Worm (Caenorhabditis elegans) whole organism, young adult: ENCODE measurements around the gene ptc-1.

ENCODE experiments used
- C06A6.2 ChIP-seq: fragments of 200-800 bp; sonication (Bioruptor generic); conservative IDR thresholded peaks from 2 replicates; pipeline ENCODE4 v1.3.6; 2022; ENCODE audit warnings: missing genetic modification characterization, missing compliant biosample characterization
- F10E7.11 ChIP-seq: sonication (generic microtip); optimal IDR thresholded peaks from 2 replicates; lab custom pipeline; 2017; ENCODE audit warnings: mild to moderate bottlenecking, missing genetic modification characterization, moderate library complexity, missing compliant biosample characterization
- F33H1.4 ChIP-seq: fragments of 200-800 bp; sonication (Bioruptor generic); IDR thresholded peaks from 2 replicates; pipeline ENCODE4 v1.3.6; 2022; ENCODE audit warnings: missing genetic modification reagents, missing genetic modification characterization, missing compliant biosample characterization
- F55B11.4 ChIP-seq: sonication (generic microtip); optimal IDR thresholded peaks from 2 replicates; lab custom pipeline; 2016; ENCODE audit warnings: missing compliant biosample characterization, missing genetic modification characterization, borderline replicate concordance; ENCODE audit not compliant: insufficient read depth
- K12H6.12 ChIP-seq: fragments of 200-800 bp; sonication (Bioruptor generic); optimal IDR thresholded peaks from 2 replicates; lab custom pipeline; 2018; ENCODE audit warnings: mild to moderate bottlenecking, missing genetic modification characterization, missing compliant biosample characterization
- T07F8.4 ChIP-seq: sonication (generic microtip); optimal IDR thresholded peaks from 2 replicates; lab custom pipeline; 2016; ENCODE audit warnings: mild to moderate bottlenecking, missing genetic modification characterization, moderate library complexity, missing compliant biosample characterization
- Y53F4B.3 ChIP-seq: fragments of 200-800 bp; sonication (Bioruptor generic); IDR thresholded peaks from 2 replicates; pipeline ENCODE4 v1.3.6; 2022; ENCODE audit warnings: missing genetic modification reagents, missing genetic modification characterization, missing compliant biosample characterization
- Y56A3A.18 ChIP-seq: fragments of 200-800 bp; sonication (Bioruptor generic); IDR thresholded peaks from 2 replicates; pipeline ENCODE4 v1.3.6; 2022; ENCODE audit warnings: missing genetic modification reagents, missing genetic modification characterization, missing compliant biosample characterization
- Y67H2A.10 ChIP-seq: fragments of 200-800 bp; sonication (Bioruptor generic); conservative IDR thresholded peaks from 2 replicates; pipeline ENCODE4 v1.3.6; 2022; ENCODE audit warnings: missing genetic modification reagents, missing genetic modification characterization, missing compliant biosample characterization
- Y79H2A.3 ChIP-seq: fragments of 200-800 bp; sonication (Bioruptor generic); conservative IDR thresholded peaks from 2 replicates; pipeline ENCODE4 v1.3.6; 2022; ENCODE audit warnings: missing genetic modification reagents, missing genetic modification characterization, missing compliant biosample characterization
- Y95B8A.8 ChIP-seq: fragments of 200-800 bp; sonication (Bioruptor generic); IDR thresholded peaks from 2 replicates; pipeline ENCODE4 v1.3.6; 2022; ENCODE audit warnings: missing genetic modification reagents, missing genetic modification characterization, missing compliant biosample characterization
- akir-1 ChIP-seq: fragments of 200-800 bp; sonication (Bioruptor generic); optimal IDR thresholded peaks from 2 replicates; lab custom pipeline; 2018; ENCODE audit warnings: mild to moderate bottlenecking, missing genetic modification characterization, moderate library complexity, missing compliant biosample characterization
- attf-3 ChIP-seq: fragments of 200-800 bp; sonication (Bioruptor generic); conservative IDR thresholded peaks from 2 replicates; pipeline ENCODE4 v1.3.6; 2022; ENCODE audit warnings: missing genetic modification reagents, missing genetic modification characterization, missing compliant biosample characterization
- attf-5 ChIP-seq: fragments of 200-800 bp; sonication (Bioruptor generic); optimal IDR thresholded peaks from 2 replicates; lab custom pipeline; 2018; ENCODE audit warnings: mild to moderate bottlenecking, missing genetic modification characterization, missing compliant biosample characterization
- attf-6 ChIP-seq: fragments of 200-800 bp; sonication (Bioruptor generic); IDR thresholded peaks from 2 replicates; pipeline ENCODE4 v1.3.6; 2022; ENCODE audit warnings: missing genetic modification reagents, missing genetic modification characterization, missing compliant biosample characterization
- ccch-3 ChIP-seq: fragments of 200-800 bp; sonication (Bioruptor generic); optimal IDR thresholded peaks from 2 replicates; lab custom pipeline; 2018; ENCODE audit warnings: mild to moderate bottlenecking, missing genetic modification characterization, missing compliant biosample characterization
- ceh-79 ChIP-seq: sonication (generic microtip); optimal IDR thresholded peaks from 2 replicates; lab custom pipeline; 2017; ENCODE audit warnings: mild to moderate bottlenecking, missing genetic modification characterization, missing compliant biosample characterization
- ceh-91 ChIP-seq: fragments of 200-800 bp; sonication (Bioruptor generic); IDR thresholded peaks from 2 replicates; pipeline ENCODE4 v1.3.6; 2022; ENCODE audit warnings: missing genetic modification reagents, missing genetic modification characterization, missing compliant biosample characterization
- chd-7 ChIP-seq: sonication (generic microtip); optimal IDR thresholded peaks from 2 replicates; lab custom pipeline; 2016; ENCODE audit warnings: mild to moderate bottlenecking, missing genetic modification characterization, moderate library complexity, missing compliant biosample characterization
- die-1 ChIP-seq: sonication (generic microtip); optimal IDR thresholded peaks from 2 replicates; lab custom pipeline; 2016; ENCODE audit warnings: missing genotype, mild to moderate bottlenecking, missing genetic modification characterization, missing compliant biosample characterization
- dpff-1 ChIP-seq: sonication (generic microtip); optimal IDR thresholded peaks from 2 replicates; lab custom pipeline; 2017; ENCODE audit warnings: mild to moderate bottlenecking, missing genetic modification characterization, missing compliant biosample characterization
- dpl-1 ChIP-seq: fragments of 150-350 bp; optimal IDR thresholded peaks from 2 replicates; lab custom pipeline; 2014; ENCODE audit warnings: missing biosample characterization, missing genetic modification reagents, missing genetic modification characterization
- efl-1 ChIP-seq: fragments of 150-350 bp; optimal IDR thresholded peaks from 2 replicates; lab custom pipeline; 2014; ENCODE audit warnings: missing biosample characterization, missing genetic modification reagents, missing genetic modification characterization
- gei-17 ChIP-seq: fragments of 200-800 bp; sonication (Bioruptor generic); optimal IDR thresholded peaks from 2 replicates; lab custom pipeline; 2018; ENCODE audit warnings: mild to moderate bottlenecking, missing genetic modification characterization, missing compliant biosample characterization
- hlh-26 ChIP-seq: fragments of 200-800 bp; sonication (Bioruptor generic); conservative IDR thresholded peaks from 2 replicates; pipeline ENCODE4 v1.3.6; 2022; ENCODE audit warnings: missing genetic modification reagents, missing genetic modification characterization, missing compliant biosample characterization
- hmg-1.2 ChIP-seq: fragments of 200-800 bp; sonication (Bioruptor generic); IDR thresholded peaks from 2 replicates; pipeline ENCODE4 v1.3.6; 2022; ENCODE audit warnings: missing genetic modification reagents, missing genetic modification characterization, missing compliant biosample characterization
- hrde-1 ChIP-seq: sonication (generic microtip); optimal IDR thresholded peaks from 2 replicates; lab custom pipeline; 2016; ENCODE audit warnings: missing genetic modification characterization, mild to moderate bottlenecking, missing compliant biosample characterization, moderate library complexity, missing genotype, missing genetic modification reagents, borderline replicate concordance
- let-526 ChIP-seq: fragments of 200-800 bp; sonication (Bioruptor generic); IDR thresholded peaks from 2 replicates; pipeline ENCODE4 v1.3.6; 2022; ENCODE audit warnings: missing genetic modification reagents, missing genetic modification characterization, missing compliant biosample characterization
- lin-26 ChIP-seq: fragments of 200-800 bp; sonication (Bioruptor generic); IDR thresholded peaks from 2 replicates; pipeline ENCODE4 v1.3.6; 2022; ENCODE audit warnings: missing genetic modification reagents, missing genetic modification characterization, missing compliant biosample characterization
- lin-40 ChIP-seq: sonication (generic microtip); optimal IDR thresholded peaks from 2 replicates; lab custom pipeline; 2016; ENCODE audit warnings: missing genetic modification characterization, mild to moderate bottlenecking, missing compliant biosample characterization, missing genotype, missing genetic modification reagents
- lin-54 ChIP-seq: fragments of 200-800 bp; sonication (Bioruptor generic); optimal IDR thresholded peaks from 2 replicates; lab custom pipeline; 2018; ENCODE audit warnings: mild to moderate bottlenecking, missing genetic modification characterization, missing compliant biosample characterization
- madf-10 ChIP-seq: sonication (generic microtip); optimal IDR thresholded peaks from 2 replicates; lab custom pipeline; 2016; ENCODE audit warnings: mild to moderate bottlenecking, missing genetic modification characterization, missing compliant biosample characterization
- madf-3 ChIP-seq: fragments of 200-800 bp; sonication (Bioruptor generic); IDR thresholded peaks from 2 replicates; pipeline ENCODE4 v1.3.6; 2022; ENCODE audit warnings: missing genetic modification reagents, missing genetic modification characterization, missing compliant biosample characterization
- madf-6 ChIP-seq: fragments of 200-800 bp; sonication (Bioruptor generic); IDR thresholded peaks from 2 replicates; pipeline ENCODE4 v1.3.6; 2022; ENCODE audit warnings: missing genetic modification reagents, missing genetic modification characterization, missing compliant biosample characterization
- mes-4 ChIP-seq: sonication (generic microtip); optimal IDR thresholded peaks from 2 replicates; lab custom pipeline; 2016; ENCODE audit warnings: missing genotype, missing genetic modification characterization, missing compliant biosample characterization
- mxl-1 ChIP-seq: sonication (generic microtip); optimal IDR thresholded peaks from 2 replicates; lab custom pipeline; 2016; ENCODE audit warnings: missing genetic modification characterization, missing compliant biosample characterization
- nhr-179 ChIP-seq: sonication (generic microtip); optimal IDR thresholded peaks from 2 replicates; lab custom pipeline; 2016; ENCODE audit warnings: mild to moderate bottlenecking, missing genetic modification characterization, missing compliant biosample characterization
- nhr-80 ChIP-seq: sonication (generic microtip); optimal IDR thresholded peaks from 2 replicates; lab custom pipeline; 2016; ENCODE audit warnings: missing genetic modification characterization, missing compliant biosample characterization
- pha-4 ChIP-seq: fragments of 150-350 bp; sonication (generic microtip); optimal IDR thresholded peaks from 2 replicates; lab custom pipeline; 2014; ENCODE audit warnings: missing biosample characterization, missing genetic modification reagents, missing genetic modification characterization
- repo-1 ChIP-seq: sonication (generic microtip); optimal IDR thresholded peaks from 2 replicates; lab custom pipeline; 2017; ENCODE audit warnings: mild to moderate bottlenecking, missing genetic modification characterization, missing compliant biosample characterization
- sptf-2 ChIP-seq: fragments of 200-800 bp; sonication (Bioruptor generic); optimal IDR thresholded peaks from 2 replicates; lab custom pipeline; 2018; ENCODE audit warnings: mild to moderate bottlenecking, missing genetic modification characterization, missing compliant biosample characterization
- tbp1 ChIP-seq: fragments of 200-800 bp; sonication (Bioruptor generic); optimal IDR thresholded peaks from 2 replicates; lab custom pipeline; 2018; ENCODE audit warnings: mild to moderate bottlenecking, missing genetic modification characterization, missing compliant biosample characterization
- unc-62 ChIP-seq: fragments of 150-350 bp; optimal IDR thresholded peaks from 2 replicates; lab custom pipeline; 2014; ENCODE audit warnings: missing biosample characterization, missing genetic modification reagents, missing genetic modification characterization
- xnd-1 ChIP-seq: sonication (generic microtip); optimal IDR thresholded peaks from 2 replicates; lab custom pipeline; 2016; ENCODE audit warnings: missing genotype, missing genetic modification reagents, missing genetic modification characterization, missing compliant biosample characterization
- zfh-2 ChIP-seq: fragments of 200-800 bp; sonication (Bioruptor generic); conservative IDR thresholded peaks from 2 replicates; pipeline ENCODE4 v1.3.6; 2022; ENCODE audit warnings: missing genetic modification reagents, missing genetic modification characterization, missing compliant biosample characterization
- ztf-28 ChIP-seq: fragments of 200-800 bp; sonication (Bioruptor generic); IDR thresholded peaks from 2 replicates; pipeline ENCODE4 v1.3.6; 2022; ENCODE audit warnings: missing genetic modification reagents, missing genetic modification characterization, missing compliant biosample characterization
- ztf-3 ChIP-seq: fragments of 200-800 bp; sonication (Bioruptor generic); optimal IDR thresholded peaks from 2 replicates; lab custom pipeline; 2018; ENCODE audit warnings: mild to moderate bottlenecking, missing genetic modification characterization, missing compliant biosample characterization
- ztf-6 ChIP-seq: fragments of 200-800 bp; sonication (Bioruptor generic); IDR thresholded peaks from 2 replicates; pipeline ENCODE4 v1.3.6; 2022; ENCODE audit warnings: missing genetic modification reagents, missing genetic modification characterization, missing compliant biosample characterization

ptc-1 gene

DNA sequence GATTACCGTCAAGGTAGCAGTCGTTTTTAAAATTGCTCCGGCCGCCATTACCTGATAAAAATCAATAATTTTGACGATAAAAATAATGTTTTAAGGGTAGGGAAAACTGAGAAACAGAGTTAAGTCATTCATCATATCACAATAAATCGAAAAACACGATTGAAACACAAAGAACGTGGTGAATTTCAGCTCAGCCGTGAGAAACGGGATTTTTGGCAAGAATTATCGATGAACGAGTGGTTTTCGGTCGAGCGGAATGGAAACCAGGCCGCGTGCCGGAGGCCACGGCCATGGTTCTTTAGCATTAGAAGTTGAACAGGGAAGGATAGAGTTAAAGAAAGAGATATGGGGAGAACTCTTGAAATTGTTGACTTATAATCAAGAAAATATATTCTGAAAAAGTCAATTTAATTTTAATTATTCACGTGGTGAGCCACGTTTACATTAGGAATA is 13.7 kb upstream of the ptc-1 start, which contains the start of the genes vha-4 and T01H3.5:
vha-4 (minus strand) TSS at position 51 of the 453 bp plus-strand sequence.
T01H3.5 (plus strand) TSS at position 351 of the 453 bp plus-strand sequence.
- TF ChIP-seq ztf-28, result no peak
- TF ChIP-seq Y53F4B.3 (GFP tag; lab: Robert Waterston, UW), result no peak
- TF ChIP-seq zfh-2 (GFP tag; lab: Robert Waterston, UW), result 0 out of 2 replicates have a peak, but pooled peaks have one; percentile 8
- peak; percentile 55 for TF ChIP-seq nhr-80 (tag; lab: Kevin White, UChicago)
- TF ChIP-seq dpff-1 (tag; lab: Kevin White, UChicago), result no peak
- TF ChIP-seq chd-7, result no peak

DNA sequence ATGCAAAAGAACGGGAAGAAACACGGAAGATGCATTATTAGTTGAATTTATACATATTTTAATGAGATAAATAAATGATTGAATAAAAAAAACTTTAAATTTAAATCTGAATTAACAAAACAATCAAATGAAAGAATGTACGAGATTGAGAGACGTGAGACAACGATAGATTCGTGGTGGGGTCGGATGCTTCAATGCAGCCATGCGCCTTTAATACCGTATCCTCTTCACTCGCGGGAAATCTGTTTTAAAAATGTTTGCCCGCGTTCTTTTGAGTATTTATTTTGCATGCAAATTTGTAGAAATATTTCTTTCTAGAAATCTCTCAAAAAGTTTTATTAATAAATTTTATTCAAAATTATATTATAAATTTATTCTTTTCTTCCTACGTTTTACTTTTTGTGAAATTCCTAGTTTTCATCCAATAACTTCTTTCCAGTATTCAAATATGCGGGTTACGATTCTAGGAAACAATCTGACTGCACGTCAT is 12.6 kb upstream of the ptc-1 start, which contains the start of gene perm-1:
perm-1 (plus strand) TSS at position 440 of the 490 bp plus-strand sequence.
- TF ChIP-seq repo-1 (no peak), mxl-1 (tag; lab: Kevin White, UChicago) (no peak), Y79H2A.3 (GFP tag; lab: Robert Waterston, UW) (no peak), attf-5 (no peak), sptf-2 (GFP tag; lab: Kevin White, UChicago) (no peak), mes-4 (tag; lab: Kevin White, UChicago) (no peak), hrde-1 (tag; lab: Kevin White, UChicago) (peak; percentile 47), nhr-80 (tag; lab: Kevin White, UChicago) (no peak), madf-6 (GFP tag; lab: Robert Waterston, UW) (peak; percentile 99), nhr-179 (tag; lab: Kevin White, UChicago) (no peak), madf-10 (no peak), xnd-1 (tag; lab: Kevin White, UChicago) (peak; percentile 95), F33H1.4 (GFP tag; lab: Robert Waterston, UW) (peak; percentile 98), hmg-1.2 (GFP tag; lab: Robert Waterston, UW) (peak; percentile 71; the same call in 1 of the 2 replicates), let-526 (GFP tag; lab: Robert Waterston, UW) (no peak), dpl-1 (GFP tag; lab: Kevin White, UChicago) (peak; percentile 87), lin-26 (GFP tag; lab: Robert Waterston, UW) (no peak), ztf-6 (GFP tag; lab: Robert Waterston, UW) (no peak), Y95B8A.8 (GFP tag; lab: Robert Waterston, UW) (peak; percentile 92), lin-40 (tag; lab: Kevin White, UChicago) (no peak), K12H6.12 (tag; lab: Kevin White, UChicago) (no peak), lin-54 (GFP tag; lab: Kevin White, UChicago) (peak; percentile 89), die-1 (tag; lab: Kevin White, UChicago) (no peak), attf-3 (GFP tag; lab: Robert Waterston, UW) (peak; percentile 51; the same call in 1 of the 2 replicates), Y67H2A.10 (GFP tag; lab: Robert Waterston, UW) (no peak), F55B11.4 (tag; lab: Kevin White, UChicago) (no peak), akir-1 (GFP tag; lab: Kevin White, UChicago) (no peak), T07F8.4 (tag; lab: Kevin White, UChicago) (no peak), efl-1 (GFP tag; lab: Kevin White, UChicago) (peak; percentile 96), tbp1 (peak; percentile 61), C06A6.2 (GFP tag; lab: Robert Waterston, UW) (no peak), gei-17 (GFP tag; lab: Kevin White, UChicago) (no peak), ztf-3 (GFP tag; lab: Kevin White, UChicago) (no peak), attf-6 (no peak), hlh-26 (GFP tag; lab: Robert Waterston, UW) (no peak), ccch-3 (no peak), unc-62 (no peak), Y56A3A.18 (GFP tag; lab: Robert Waterston, UW) (no peak), pha-4 (no peak), F10E7.11 (tag; lab: Kevin White, UChicago) (no peak), madf-3 (GFP tag; lab: Robert Waterston, UW) (peak; percentile 91), ceh-79 (tag; lab: Kevin White, UChicago) (no peak), ceh-91 (GFP tag; lab: Robert Waterston, UW) (peak; percentile 96)
